Fruit fly (Drosophila melanogaster) whole organism, wandering third instar larva: Measurements from ENCODE around the gene sno.

Source experiments
- Hr78 ChIP-seq: fragments of >200 bp; optimal IDR thresholded peaks from 2 replicates; lab custom pipeline; 2017; ENCODE audit warnings: missing biosample characterization, missing genetic modification characterization
- Myc ChIP-seq: fragments of >200 bp; optimal IDR thresholded peaks from 2 replicates; lab custom pipeline; 2017
- N ChIP-seq: fragments of >200 bp; optimal IDR thresholded peaks from 2 replicates; lab custom pipeline; 2018; ENCODE audit warnings: missing biosample characterization, missing external identifiers, missing genetic modification characterization
- OdsH ChIP-seq: fragments of 200-800 bp; sonication (Bioruptor generic); optimal IDR thresholded peaks from 2 replicates; lab custom pipeline; 2016; ENCODE audit warnings: missing biosample characterization, mild to moderate bottlenecking, missing genetic modification characterization
- Sp1 ChIP-seq: fragments of 200-800 bp; sonication (Bioruptor generic); optimal IDR thresholded peaks from 3 replicates; lab custom pipeline; 2019; ENCODE audit warnings: missing biosample characterization, mild to moderate bottlenecking, missing genetic modification characterization, moderate library complexity
- dsf ChIP-seq: sonication (Bioruptor generic); optimal IDR thresholded peaks from 2 replicates; lab custom pipeline; 2016; ENCODE audit warnings: missing biosample characterization, missing genetic modification characterization, borderline replicate concordance
- lola ChIP-seq: fragments of >200 bp; optimal IDR thresholded peaks from 2 replicates; lab custom pipeline; 2017; ENCODE audit warnings: missing biosample characterization, missing genetic modification characterization
- psq ChIP-seq: fragments of 200-800 bp; sonication (Bioruptor generic); optimal IDR thresholded peaks from 3 replicates; lab custom pipeline; 2017; ENCODE audit warnings: missing biosample characterization, mild to moderate bottlenecking, missing genetic modification characterization, moderate library complexity
- rgr ChIP-seq: fragments of 200-800 bp; sonication (Bioruptor generic); optimal IDR thresholded peaks from 3 replicates; lab custom pipeline; 2016; ENCODE audit warnings: missing biosample characterization, mild to moderate bottlenecking, missing genetic modification characterization

DNA sequence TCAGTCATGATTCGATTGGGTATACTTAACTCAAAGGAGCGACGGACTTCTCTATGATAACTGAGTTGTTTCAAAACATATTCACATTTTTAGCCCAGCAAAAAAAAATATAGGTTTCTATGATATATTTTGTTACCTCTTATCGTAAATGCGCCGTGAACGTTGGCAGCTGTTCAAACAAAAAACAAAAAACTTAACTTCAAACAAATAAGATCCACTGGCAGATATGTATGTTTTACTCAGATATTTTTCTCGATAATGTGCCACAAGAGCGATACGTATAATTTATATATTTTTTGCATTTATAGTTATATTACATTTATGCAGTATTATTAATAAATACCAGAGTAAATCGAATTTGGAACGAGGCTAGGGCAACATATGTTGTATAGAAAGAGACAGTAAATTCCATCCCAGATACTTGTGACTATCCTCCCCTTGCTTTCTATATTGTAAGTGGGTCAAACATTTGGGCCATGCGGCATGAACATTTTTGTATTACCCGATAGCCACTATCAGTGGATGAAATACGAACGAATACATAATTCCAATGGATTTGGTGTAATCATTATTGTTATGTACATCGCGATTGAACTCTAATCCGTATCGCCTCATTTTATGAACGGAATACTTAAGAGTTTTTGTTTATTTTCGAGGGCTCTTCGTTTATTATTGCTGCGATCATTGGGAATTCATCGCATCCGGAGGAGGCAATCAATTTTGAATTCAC, 25.2 kb upstream of the sno start, which contains the start of gene CG32639:
- TF ChIP-seq OdsH (GFP tag; lab: Kevin White, UChicago) = no peak
- TF ChIP-seq Sp1 (GFP tag; lab: Kevin White, UChicago) = no peak
- no peak for TF ChIP-seq Hr78 (GFP tag; lab: Kevin White, UChicago)
- TF ChIP-seq rgr (GFP tag; lab: Kevin White, UChicago) = no peak
- no peak for TF ChIP-seq lola (GFP tag; lab: Kevin White, UChicago)
- no peak for TF ChIP-seq Myc (lab: Kevin White, UChicago)
- no peak for TF ChIP-seq psq (GFP tag; lab: Kevin White, UChicago)
- no peak for TF ChIP-seq dsf (GFP tag; lab: Kevin White, UChicago)
- no peak for TF ChIP-seq N (GFP tag; lab: Kevin White, UChicago)
